Worm (Caenorhabditis elegans) whole organism, L4/young adult: Measurements from ENCODE around the gene ceh-79.

Experiments used
- W03F9.2 ChIP-seq: fragments of 150-350 bp; optimal IDR thresholded peaks from 2 replicates; lab custom pipeline; 2014; ENCODE audit warnings: missing biosample characterization, missing genetic modification characterization
- dao-5 ChIP-seq: sonication (generic microtip); optimal IDR thresholded peaks from 2 replicates; lab custom pipeline; 2016; ENCODE audit warnings: missing genotype, missing genetic modification characterization, moderate library complexity, missing compliant biosample characterization
- him-1 ChIP-seq: sonication (generic microtip); optimal IDR thresholded peaks from 2 replicates; lab custom pipeline; 2016; ENCODE audit warnings: missing genotype, missing genetic modification reagents, missing genetic modification characterization, missing compliant biosample characterization

ce11 chrV:13324933-13325760 is 23.5 kb downstream of the ceh-79 start, which contains the start of gene C50B6.7:
- no peak for TF ChIP-seq W03F9.2 (tag; lab: Kevin White, UChicago)
- TF ChIP-seq dao-5 (tag; lab: Kevin White, UChicago), result no peak
- no peak for TF ChIP-seq him-1
